Fruit fly (Drosophila melanogaster) whole organism, embryonic: ENCODE data around the gene CG46439.

ENCODE experiments used
- Atf-2 ChIP-seq: fragments of 200-800 bp; sonication (Bioruptor generic); optimal IDR thresholded peaks from 2 replicates; lab custom pipeline; 2016; ENCODE audit warnings: missing biosample characterization, missing genetic modification characterization
- BEAF-32 ChIP-seq: fragments of 200-800 bp; sonication (Bioruptor generic); optimal IDR thresholded peaks from 3 replicates; lab custom pipeline; 2017; ENCODE audit warnings: missing biosample characterization, missing genetic modification characterization, mild to moderate bottlenecking, moderate library complexity, missing genetic modification reagents
- CG10431 ChIP-seq: fragments of 200-800 bp; sonication (Bioruptor generic); optimal IDR thresholded peaks from 3 replicates; lab custom pipeline; 2018; ENCODE audit warnings: missing biosample characterization, mild to moderate bottlenecking, missing genetic modification characterization
- CG11247 ChIP-seq: fragments of 200-800 bp; sonication (Bioruptor generic); IDR thresholded peaks from 2 replicates; pipeline ENCODE4 v1.3.6; 2022; ENCODE audit warnings: missing biosample characterization, missing genetic modification characterization
- CG11456 ChIP-seq: fragments of 200-800 bp; sonication (Bioruptor generic); IDR thresholded peaks from 3 replicates; pipeline ENCODE4 v1.3.6; 2022; ENCODE audit warnings: missing biosample characterization, missing genetic modification characterization
- CG12155 ChIP-seq: fragments of 200-800 bp; sonication (Bioruptor generic); optimal IDR thresholded peaks from 3 replicates; lab custom pipeline; 2016; ENCODE audit warnings: missing biosample characterization, missing genetic modification characterization
- CG12236 ChIP-seq: fragments of 200-800 bp; sonication (Bioruptor generic); optimal IDR thresholded peaks from 2 replicates; lab custom pipeline; 2016; ENCODE audit warnings: missing biosample characterization, missing genetic modification characterization
- CG18599 ChIP-seq: fragments of 200-800 bp; sonication (Bioruptor generic); optimal IDR thresholded peaks from 3 replicates; lab custom pipeline; 2017; ENCODE audit warnings: missing biosample characterization, missing genetic modification characterization, mild to moderate bottlenecking, moderate library complexity, missing genetic modification reagents
- CG2199 ChIP-seq: fragments of 200-800 bp; sonication (Bioruptor generic); IDR thresholded peaks from 3 replicates; pipeline ENCODE4 v1.3.6; 2022; ENCODE audit warnings: missing biosample characterization, missing genetic modification characterization
- CG31441 ChIP-seq: fragments of 200-800 bp; sonication (Bioruptor generic); IDR thresholded peaks from 2 replicates; pipeline ENCODE4 v1.3.6; 2022; ENCODE audit warnings: missing biosample characterization, missing genetic modification characterization
- CG32532 ChIP-seq: fragments of 200-800 bp; sonication (Bioruptor generic); IDR thresholded peaks from 2 replicates; pipeline ENCODE4 v1.3.6; 2022; ENCODE audit warnings: missing biosample characterization, missing genetic modification characterization
- CG32767 ChIP-seq: fragments of 200-800 bp; sonication (Bioruptor generic); IDR thresholded peaks from 2 replicates; pipeline ENCODE4 v1.3.6; 2022; ENCODE audit warnings: missing biosample characterization, missing genetic modification characterization
- CG3726 ChIP-seq: fragments of 200-800 bp; sonication (Bioruptor generic); IDR thresholded peaks from 3 replicates; pipeline ENCODE4, ENCODE4 v1.3.6; 2022; ENCODE audit warnings: missing biosample characterization, missing genetic modification characterization
- CG4360 ChIP-seq: fragments of 200-800 bp; sonication (Bioruptor generic); IDR thresholded peaks from 2 replicates; pipeline ENCODE4 v1.3.6; 2022; ENCODE audit warnings: missing biosample characterization, missing genetic modification characterization
- CG6272 ChIP-seq: fragments of 200-800 bp; sonication (Bioruptor generic); IDR thresholded peaks from 2 replicates; pipeline ENCODE4 v1.3.6; 2022; ENCODE audit warnings: missing biosample characterization, missing genetic modification characterization
- CG6791 ChIP-seq: fragments of 200-800 bp; sonication (Bioruptor generic); IDR thresholded peaks from 3 replicates; pipeline ENCODE4 v1.3.6; 2022; ENCODE audit warnings: missing biosample characterization, missing genetic modification characterization; ENCODE audit not compliant: partially characterized antibody
- CG9932 ChIP-seq: fragments of 200-800 bp; sonication (Bioruptor generic); IDR thresholded peaks from 2 replicates; pipeline ENCODE4 v1.3.6; 2022; ENCODE audit warnings: missing biosample characterization, missing genetic modification characterization
- CTCF ChIP-seq: fragments of 200-800 bp; sonication (Bioruptor generic); optimal IDR thresholded peaks from 2 replicates; lab custom pipeline; 2017; ENCODE audit warnings: missing biosample characterization, mild to moderate bottlenecking, missing genetic modification characterization, moderate library complexity
- Chrac-16 ChIP-seq: fragments of 200-800 bp; sonication (Bioruptor generic); optimal IDR thresholded peaks from 3 replicates; lab custom pipeline; 2016; ENCODE audit warnings: missing biosample characterization, missing genetic modification characterization
- D ChIP-seq, 2 experiments: fragments of 200-800 bp in 1 of 2; fragments of >200 bp in 1 of 2; sonication (Bioruptor generic) in 1 of 2; optimal IDR thresholded peaks; 2 replicates in 1 of 2; 3 replicates in 1 of 2; lab custom pipeline; 2017; ENCODE audit warnings: mild to moderate bottlenecking in 1 of 2, missing biosample characterization in 1 of 2, missing genetic modification characterization in 1 of 2, missing genetic modification reagents in 1 of 2
- D19A ChIP-seq: fragments of 200-800 bp; optimal IDR thresholded peaks from 3 replicates; lab custom pipeline; 2019; ENCODE audit warnings: missing biosample characterization, mild to moderate bottlenecking, missing genetic modification characterization, moderate library complexity
- Dbx ChIP-seq: fragments of 200-800 bp; sonication (Bioruptor generic); IDR thresholded peaks from 3 replicates; pipeline ENCODE4 v1.3.6; 2022; ENCODE audit warnings: missing biosample characterization, missing genetic modification characterization
- Dll ChIP-seq: fragments of 200-800 bp; sonication (Bioruptor generic); IDR thresholded peaks from 4 replicates; pipeline ENCODE4 v1.3.6; 2022; ENCODE audit warnings: missing biosample characterization, missing genetic modification characterization; ENCODE audit not compliant: partially characterized antibody
- Drgx ChIP-seq: fragments of 200-800 bp; sonication (Bioruptor generic); IDR thresholded peaks from 2 replicates; pipeline ENCODE4 v1.3.6; 2022; ENCODE audit warnings: missing biosample characterization, missing genetic modification characterization
- Ets65A ChIP-seq: fragments of 200-800 bp; sonication (Bioruptor generic); peaks from one replicate; lab custom pipeline; 2016; ENCODE audit warnings: missing biosample characterization, missing genetic modification characterization
- Gug ChIP-seq: fragments of 200-800 bp; sonication (Bioruptor generic); IDR thresholded peaks from 4 replicates; pipeline ENCODE4 v1.3.6; 2022; ENCODE audit warnings: missing biosample characterization, missing genetic modification characterization
- NfI ChIP-seq: fragments of 200-800 bp; sonication (Bioruptor generic); optimal IDR thresholded peaks from 3 replicates; lab custom pipeline; 2018; ENCODE audit warnings: missing biosample characterization, mild to moderate bottlenecking, missing genetic modification characterization, moderate library complexity
- Tbp ChIP-seq: fragments of >200 bp; optimal IDR thresholded peaks from 2 replicates; lab custom pipeline; 2018; ENCODE audit warnings: missing biosample characterization, missing genetic modification characterization
- Trl ChIP-seq, 3 experiments: fragments of >200 bp in 2 of 3; fragments of 200-800 bp in 1 of 3; sonication (Bioruptor generic) in 1 of 3; optimal IDR thresholded peaks; 2 replicates in 1 of 3; 3 replicates in 2 of 3; lab custom pipeline; 2016 to 2017; ENCODE audit warnings: missing biosample characterization in 1 of 3, missing genetic modification characterization in 1 of 3
- ac ChIP-seq: fragments of 200-800 bp; sonication (Bioruptor generic); optimal IDR thresholded peaks from 3 replicates; lab custom pipeline; 2017; ENCODE audit warnings: missing biosample characterization, mild to moderate bottlenecking, missing genetic modification characterization
- al ChIP-seq: fragments of 200-800 bp; sonication (Bioruptor generic); IDR thresholded peaks from 2 replicates; pipeline ENCODE4 v1.3.6; 2022; ENCODE audit warnings: missing biosample characterization, missing genetic modification characterization
- aop ChIP-seq: fragments of 200-800 bp; sonication (Bioruptor generic); IDR thresholded peaks from 2 replicates; pipeline ENCODE4 v1.3.6; 2022; ENCODE audit warnings: missing biosample characterization, missing genetic modification characterization
- az2 ChIP-seq: fragments of 200-800 bp; sonication (Bioruptor generic); optimal IDR thresholded peaks from 3 replicates; lab custom pipeline; 2016; ENCODE audit warnings: missing biosample characterization, missing genetic modification characterization
- bbx ChIP-seq: fragments of 200-800 bp; sonication (Bioruptor generic); IDR thresholded peaks from 2 replicates; pipeline ENCODE4 v1.3.6; 2022; ENCODE audit warnings: missing biosample characterization, missing genetic modification characterization; ENCODE audit not compliant: partially characterized antibody
- bcd ChIP-seq: fragments of 200-800 bp; sonication (Bioruptor generic); optimal IDR thresholded peaks from 2 replicates; lab custom pipeline; 2017; ENCODE audit warnings: missing biosample characterization, mild to moderate bottlenecking, missing genetic modification characterization
- chn ChIP-seq: fragments of 200-800 bp; sonication (Bioruptor generic); optimal IDR thresholded peaks from 2 replicates; lab custom pipeline; 2016; ENCODE audit warnings: missing biosample characterization, missing genetic modification characterization
- dimm ChIP-seq: fragments of 200-800 bp; sonication (Bioruptor generic); IDR thresholded peaks from 2 replicates; pipeline ENCODE4 v1.3.6; 2022; ENCODE audit warnings: missing biosample characterization, missing genetic modification characterization
- disco-r ChIP-seq: fragments of 200-800 bp; sonication (Bioruptor generic); optimal IDR thresholded peaks from 2 replicates; lab custom pipeline; 2016; ENCODE audit warnings: missing biosample characterization, missing genetic modification characterization
- esg ChIP-seq: fragments of 200-800 bp; sonication (Bioruptor generic); conservative IDR thresholded peaks from 2 replicates; pipeline ENCODE4 v1.3.6; 2022; ENCODE audit warnings: missing biosample characterization, missing genetic modification characterization
- gsb ChIP-seq: fragments of 200-800 bp; sonication (Bioruptor generic); IDR thresholded peaks from 2 replicates; pipeline ENCODE4 v1.3.6; 2022; ENCODE audit warnings: missing biosample characterization, missing genetic modification characterization
- ken ChIP-seq: fragments of 200-800 bp; sonication (Bioruptor generic); IDR thresholded peaks from 3 replicates; pipeline ENCODE4 v1.3.6; 2022; ENCODE audit warnings: missing biosample characterization, missing genetic modification characterization
- maf-S ChIP-seq: fragments of 200-800 bp; sonication (Bioruptor generic); optimal IDR thresholded peaks from 2 replicates; lab custom pipeline; 2016; ENCODE audit warnings: missing biosample characterization, missing genetic modification characterization
- psq ChIP-seq: fragments of 200-800 bp; sonication (Bioruptor generic); optimal IDR thresholded peaks from 2 replicates; lab custom pipeline; 2017; ENCODE audit warnings: missing biosample characterization, missing genetic modification characterization
- slp2 ChIP-seq: fragments of 200-800 bp; sonication (Bioruptor generic); optimal IDR thresholded peaks from 2 replicates; lab custom pipeline; 2016; ENCODE audit warnings: missing biosample characterization, missing genetic modification characterization
- trh ChIP-seq: fragments of 200-800 bp; sonication (Bioruptor generic); optimal IDR thresholded peaks from 2 replicates; lab custom pipeline; 2016; ENCODE audit warnings: missing biosample characterization, missing genetic modification characterization
- usp ChIP-seq: fragments of >200 bp; optimal IDR thresholded peaks from 2 replicates; lab custom pipeline; 2017; ENCODE audit warnings: missing biosample characterization, missing genetic modification characterization
- vvl ChIP-seq: fragments of 200-800 bp; sonication (Bioruptor generic); IDR thresholded peaks from 2 replicates; pipeline ENCODE4 v1.3.6; 2022; ENCODE audit warnings: missing biosample characterization, missing genetic modification characterization
- wdn ChIP-seq: fragments of 200-800 bp; sonication (Bioruptor generic); IDR thresholded peaks from 2 replicates; pipeline ENCODE4 v1.3.6; 2022; ENCODE audit warnings: missing biosample characterization, missing genetic modification characterization
- wor ChIP-seq: fragments of 200-800 bp; sonication (Bioruptor generic); IDR thresholded peaks from 2 replicates; pipeline ENCODE4 v1.3.6; 2022; ENCODE audit warnings: missing biosample characterization, missing genetic modification characterization
- zf30C ChIP-seq: fragments of 200-800 bp; sonication (Bioruptor generic); optimal IDR thresholded peaks from 3 replicates; lab custom pipeline; 2018; ENCODE audit warnings: missing biosample characterization, mild to moderate bottlenecking, missing genetic modification characterization
- zfh2 ChIP-seq: fragments of 200-800 bp; sonication (Bioruptor generic); optimal IDR thresholded peaks from 2 replicates; lab custom pipeline; 2016; ENCODE audit warnings: missing biosample characterization, missing genetic modification characterization

CG46439 gene

DNA sequence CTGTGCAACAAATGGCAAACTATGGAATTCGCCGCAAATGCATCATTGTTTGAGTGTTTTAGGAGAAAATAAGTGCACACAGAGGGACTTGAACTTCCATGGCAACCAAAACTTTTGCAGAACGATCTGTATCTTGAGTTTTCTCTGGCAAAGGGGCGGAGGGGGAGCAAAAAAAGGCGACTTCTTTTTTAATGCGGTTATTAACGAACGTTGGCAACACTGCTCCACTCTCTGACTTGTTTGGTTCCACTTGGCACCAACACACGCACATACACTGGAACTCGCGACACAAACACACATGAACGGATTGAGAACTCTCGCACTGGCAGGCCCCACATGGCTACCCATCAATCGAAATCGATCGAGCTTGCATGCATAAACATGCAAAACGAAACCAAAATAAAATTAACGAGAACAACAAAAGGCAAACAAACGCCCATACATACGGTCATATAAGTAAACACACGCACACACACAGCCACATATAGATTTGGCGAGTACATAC, 23.4 kb upstream of the CG46439 start (continued):
- TF ChIP-seq Trl (optimal IDR thresholded peaks at IDR 0.05; lab: Kevin White, UChicago) (peak in 1 of 2 experiments; percentile 5), Trl (GFP tag; optimal IDR thresholded peaks at IDR 0.05; lab: Kevin White, UChicago) (peak; percentile 10), al (GFP tag; lab: Robert Waterston, UW) (peak; percentile 40; the same call in 1 of the 2 replicates), CG4360 (no peak), CG12155 (GFP tag; lab: Kevin White, UChicago) (no peak), Gug (GFP tag; lab: Robert Waterston, UW) (peak; percentile 40; the same call in 1 of the 4 replicates), bcd (GFP tag; lab: Kevin White, UChicago) (no peak), trh (GFP tag; lab: Kevin White, UChicago) (no peak), zfh2 (GFP tag; lab: Kevin White, UChicago) (peak; percentile 32), chn (GFP tag; lab: Kevin White, UChicago) (peak; percentile 33), Tbp (GFP tag; lab: Kevin White, UChicago) (no peak), CG31441 (GFP tag; lab: Robert Waterston, UW) (no peak), bbx (GFP tag; lab: Robert Waterston, UW) (peak; percentile 49), D19A (tag; lab: Kevin White, UChicago) (no peak), aop (GFP tag; lab: Robert Waterston, UW) (no peak), zf30C (GFP tag; lab: Kevin White, UChicago) (peak; percentile 15), vvl (GFP tag; lab: Robert Waterston, UW) (peak; percentile 41), ken (GFP tag; lab: Robert Waterston, UW) (0 out of 3 replicates have a peak, but pooled peaks have one; percentile 25), CG32532 (GFP tag; lab: Robert Waterston, UW) (peak; percentile 63), slp2 (GFP tag; lab: Kevin White, UChicago) (no peak), dimm (GFP tag; lab: Robert Waterston, UW) (no peak), CG12236 (no peak), CG6791 (0 out of 3 replicates have a peak, but pooled peaks have one; percentile 37), CG11247 (0 out of 2 replicates have a peak, but pooled peaks have one; percentile 17), NfI (no peak), BEAF-32 (GFP tag; lab: Kevin White, UChicago) (no peak), CG3726 (GFP tag; lab: Robert Waterston, UW) (no peak), D (optimal IDR thresholded peaks at IDR 0.05; lab: Kevin White, UChicago) (no peak), D (GFP tag; optimal IDR thresholded peaks at IDR 0.05; lab: Kevin White, UChicago) (no peak), Drgx (GFP tag; lab: Robert Waterston, UW) (peak; percentile 33; the same call in 1 of the 2 replicates), maf-S (GFP tag; lab: Kevin White, UChicago) (no peak), usp (GFP tag; lab: Kevin White, UChicago) (no peak), Dll (GFP tag; lab: Robert Waterston, UW) (no peak), CTCF (GFP tag; lab: Kevin White, UChicago) (no peak), CG18599 (GFP tag; lab: Kevin White, UChicago) (no peak), Dbx (GFP tag; lab: Robert Waterston, UW) (peak; percentile 37; the same call in 1 of the 3 replicates), CG6272 (peak; percentile 23; the same call in 1 of the 2 replicates), disco-r (GFP tag; lab: Kevin White, UChicago) (no peak), az2 (GFP tag; lab: Kevin White, UChicago) (no peak), Chrac-16 (GFP tag; lab: Kevin White, UChicago) (no peak), wor (no peak), CG11456 (GFP tag; lab: Robert Waterston, UW) (0 out of 3 replicates have a peak, but pooled peaks have one; percentile 70), esg (GFP tag; lab: Robert Waterston, UW) (no peak), wdn (GFP tag; lab: Robert Waterston, UW) (0 out of 2 replicates have a peak, but pooled peaks have one; percentile 14), ac (GFP tag; lab: Kevin White, UChicago) (no peak), Ets65A (GFP tag; lab: Kevin White, UChicago) (peak; percentile 53), psq (GFP tag; lab: Kevin White, UChicago) (no peak), CG32767 (GFP tag; lab: Robert Waterston, UW) (peak; percentile 16; the same call in 1 of the 2 replicates), CG10431 (GFP tag; lab: Kevin White, UChicago) (no peak), Atf-2 (GFP tag; lab: Kevin White, UChicago) (no peak), CG2199 (GFP tag; lab: Robert Waterston, UW) (peak; percentile 57; the same call in 1 of the 3 replicates), CG9932 (GFP tag; lab: Robert Waterston, UW) (peak; percentile 59), gsb (GFP tag; lab: Robert Waterston, UW) (no peak; the same call in 1 of the 2 replicates)
